Fruit fly (Drosophila melanogaster) whole organism, embryonic: Measurements from ENCODE around the gene DEF8.

ENCODE experiments used
- Abd-B ChIP-seq: fragments of 200-800 bp; sonication (Bioruptor generic); optimal IDR thresholded peaks from 2 replicates; lab custom pipeline; 2018; ENCODE audit warnings: missing biosample characterization, mild to moderate bottlenecking, missing genetic modification characterization, moderate library complexity
- Adf1 ChIP-seq: fragments of 200-800 bp; sonication (Bioruptor generic); IDR thresholded peaks from 2 replicates; pipeline ENCODE4 v1.3.6; 2022; ENCODE audit warnings: missing biosample characterization, missing genetic modification characterization
- CG11504 ChIP-seq: fragments of 200-800 bp; sonication (Bioruptor generic); optimal IDR thresholded peaks from 3 replicates; lab custom pipeline; 2019; ENCODE audit warnings: missing biosample characterization, mild to moderate bottlenecking, missing genetic modification characterization, moderate library complexity
- CG11696 ChIP-seq: fragments of 200-800 bp; sonication (Bioruptor generic); IDR thresholded peaks from 2 replicates; pipeline ENCODE4 v1.3.6; 2022; ENCODE audit warnings: missing biosample characterization, missing genetic modification characterization
- CG14050 ChIP-seq: fragments of 200-800 bp; sonication (Bioruptor generic); IDR thresholded peaks from 3 replicates; pipeline ENCODE4 v1.3.6; 2022; ENCODE audit warnings: missing biosample characterization, missing genetic modification characterization
- CG16815 ChIP-seq: fragments of 200-800 bp; sonication (Bioruptor generic); optimal IDR thresholded peaks from 3 replicates; lab custom pipeline; 2017; ENCODE audit warnings: missing biosample characterization, mild to moderate bottlenecking, missing genetic modification characterization
- CG1792 ChIP-seq: fragments of 200-800 bp; sonication (Bioruptor generic); optimal IDR thresholded peaks from 2 replicates; lab custom pipeline; 2016; ENCODE audit warnings: missing biosample characterization, missing genetic modification characterization
- CG18619 ChIP-seq: fragments of 200-800 bp; sonication (Bioruptor generic); optimal IDR thresholded peaks from 3 replicates; lab custom pipeline; 2017; ENCODE audit warnings: missing biosample characterization, mild to moderate bottlenecking, missing genetic modification characterization
- CG2889 ChIP-seq: fragments of 200-800 bp; sonication (Bioruptor generic); IDR thresholded peaks from 3 replicates; pipeline ENCODE4 v1.3.6; 2022; ENCODE audit warnings: missing biosample characterization, missing genetic modification characterization
- CG30020 ChIP-seq: fragments of 200-800 bp; optimal IDR thresholded peaks from 2 replicates; lab custom pipeline; 2019; ENCODE audit warnings: missing biosample characterization, mild to moderate bottlenecking, missing genetic modification characterization, moderate library complexity
- CG3838 ChIP-seq: fragments of 200-800 bp; sonication (Bioruptor generic); optimal IDR thresholded peaks from 3 replicates; lab custom pipeline; 2016; ENCODE audit warnings: missing biosample characterization, missing genetic modification characterization
- CG3995 ChIP-seq: fragments of 200-800 bp; sonication (Bioruptor generic); optimal IDR thresholded peaks from 3 replicates; lab custom pipeline; 2016; ENCODE audit warnings: missing biosample characterization, missing genetic modification characterization
- CG4424 ChIP-seq: fragments of 200-800 bp; sonication (Bioruptor generic); optimal IDR thresholded peaks from 3 replicates; lab custom pipeline; 2016; ENCODE audit warnings: missing biosample characterization, missing genetic modification characterization
- CG5180 ChIP-seq: fragments of 200-800 bp; sonication (Bioruptor generic); optimal IDR thresholded peaks from 3 replicates; lab custom pipeline; 2017; ENCODE audit warnings: missing biosample characterization, missing genetic modification characterization, mild to moderate bottlenecking, moderate library complexity, missing genetic modification reagents
- CG6254 ChIP-seq: fragments of 200-800 bp; sonication (Bioruptor generic); optimal IDR thresholded peaks from 3 replicates; lab custom pipeline; 2017; ENCODE audit warnings: mild to moderate bottlenecking, missing biosample characterization, missing genetic modification reagents, missing genetic modification characterization
- CG6654 ChIP-seq: fragments of 200-800 bp; sonication (Bioruptor generic); optimal IDR thresholded peaks from 2 replicates; lab custom pipeline; 2017; ENCODE audit warnings: missing biosample characterization, mild to moderate bottlenecking, missing genetic modification characterization
- CG7357 ChIP-seq: fragments of 200-800 bp; sonication (Bioruptor generic); IDR thresholded peaks from 3 replicates; pipeline ENCODE4 v1.3.6; 2022; ENCODE audit warnings: missing biosample characterization, missing genetic modification characterization
- CG7556 ChIP-seq: fragments of 200-800 bp; sonication (Bioruptor generic); optimal IDR thresholded peaks from 2 replicates; lab custom pipeline; 2017; ENCODE audit warnings: missing biosample characterization, mild to moderate bottlenecking, missing genetic modification characterization
- CG7963 ChIP-seq: fragments of 200-800 bp; sonication (Bioruptor generic); IDR thresholded peaks from 3 replicates; pipeline ENCODE4 v1.3.6; 2022; ENCODE audit warnings: missing biosample characterization, missing genetic modification characterization; ENCODE audit not compliant: partially characterized antibody
- CG8478 ChIP-seq: fragments of >200 bp; optimal IDR thresholded peaks from 2 replicates; lab custom pipeline; 2018
- Dll ChIP-seq: fragments of 200-800 bp; sonication (Bioruptor generic); IDR thresholded peaks from 4 replicates; pipeline ENCODE4 v1.3.6; 2022; ENCODE audit warnings: missing biosample characterization, missing genetic modification characterization; ENCODE audit not compliant: partially characterized antibody
- Gug ChIP-seq: fragments of 200-800 bp; sonication (Bioruptor generic); IDR thresholded peaks from 4 replicates; pipeline ENCODE4 v1.3.6; 2022; ENCODE audit warnings: missing biosample characterization, missing genetic modification characterization
- HHEX ChIP-seq: fragments of 200-800 bp; sonication (Bioruptor generic); optimal IDR thresholded peaks from 3 replicates; lab custom pipeline; 2017; ENCODE audit warnings: missing biosample characterization, mild to moderate bottlenecking, missing genetic modification characterization, missing genetic modification reagents
- HLH4C ChIP-seq: fragments of 200-800 bp; sonication (Bioruptor generic); IDR thresholded peaks from 3 replicates; pipeline ENCODE4 v1.3.6; 2022; ENCODE audit warnings: missing biosample characterization, missing genetic modification characterization; ENCODE audit not compliant: partially characterized antibody
- Hr51 ChIP-seq, 2 experiments: fragments of 200-800 bp; sonication (Bioruptor generic); optimal IDR thresholded peaks; 2 replicates in 1 of 2; 3 replicates in 1 of 2; lab custom pipeline; 2016 to 2018; ENCODE audit warnings: missing biosample characterization in 2 of 2, missing genetic modification characterization in 2 of 2, mild to moderate bottlenecking in 1 of 2, moderate library complexity in 1 of 2
- Neu2 ChIP-seq: fragments of 200-800 bp; sonication (Bioruptor generic); optimal IDR thresholded peaks from 3 replicates; lab custom pipeline; 2016; ENCODE audit warnings: missing biosample characterization, missing genetic modification characterization, borderline replicate concordance
- Ravus ChIP-seq: fragments of 200-800 bp; sonication (Bioruptor generic); IDR thresholded peaks from 2 replicates; pipeline ENCODE4 v1.3.6; 2022; ENCODE audit warnings: missing biosample characterization, missing genetic modification characterization
- Sox102F ChIP-seq: fragments of 200-800 bp; sonication (Bioruptor generic); optimal IDR thresholded peaks from 2 replicates; lab custom pipeline; 2018; ENCODE audit warnings: missing biosample characterization, mild to moderate bottlenecking, missing genetic modification characterization, moderate library complexity
- Xrp1 ChIP-seq: fragments of 200-800 bp; sonication (Bioruptor generic); IDR thresholded peaks from 2 replicates; pipeline ENCODE4 v1.3.6; 2022; ENCODE audit warnings: missing biosample characterization, missing genetic modification characterization
- ac ChIP-seq: fragments of 200-800 bp; sonication (Bioruptor generic); optimal IDR thresholded peaks from 3 replicates; lab custom pipeline; 2017; ENCODE audit warnings: missing biosample characterization, mild to moderate bottlenecking, missing genetic modification characterization
- bsh ChIP-seq, 2 experiments: fragments of 200-800 bp; sonication (Bioruptor generic); optimal IDR thresholded peaks; 2 replicates each; lab custom pipeline; 2017 to 2018; ENCODE audit warnings: mild to moderate bottlenecking in 2 of 2, missing biosample characterization in 2 of 2, missing genetic modification characterization in 2 of 2, moderate library complexity in 1 of 2
- dati ChIP-seq: fragments of 200-800 bp; sonication (Bioruptor generic); IDR thresholded peaks from 2 replicates; pipeline ENCODE4 v1.3.6; 2022; ENCODE audit warnings: missing biosample characterization, missing genetic modification characterization
- exex ChIP-seq: fragments of 200-800 bp; sonication (Bioruptor generic); optimal IDR thresholded peaks from 4 replicates; lab custom pipeline; 2018; ENCODE audit warnings: missing biosample characterization, mild to moderate bottlenecking, missing genetic modification characterization, moderate library complexity
- gcm ChIP-seq: fragments of 200-800 bp; sonication (Bioruptor generic); optimal IDR thresholded peaks from 2 replicates; lab custom pipeline; 2019; ENCODE audit warnings: missing biosample characterization, mild to moderate bottlenecking, missing genetic modification characterization, moderate library complexity
- grn ChIP-seq: fragments of 200-800 bp; sonication (Bioruptor generic); optimal IDR thresholded peaks from 3 replicates; lab custom pipeline; 2017; ENCODE audit warnings: missing biosample characterization, missing genetic modification characterization
- gsb ChIP-seq: fragments of 200-800 bp; sonication (Bioruptor generic); IDR thresholded peaks from 2 replicates; pipeline ENCODE4 v1.3.6; 2022; ENCODE audit warnings: missing biosample characterization, missing genetic modification characterization
- kni ChIP-seq: fragments of 200-800 bp; sonication (Bioruptor generic); optimal IDR thresholded peaks from 3 replicates; lab custom pipeline; 2017; ENCODE audit warnings: mild to moderate bottlenecking, missing biosample characterization, missing genetic modification reagents, missing genetic modification characterization
- lilli ChIP-seq: fragments of 200-800 bp; sonication (Bioruptor generic); optimal IDR thresholded peaks from 3 replicates; lab custom pipeline; 2016; ENCODE audit warnings: missing biosample characterization, missing genetic modification characterization
- mirr ChIP-seq: fragments of 200-800 bp; sonication (Bioruptor generic); optimal IDR thresholded peaks from 3 replicates; lab custom pipeline; 2018; ENCODE audit warnings: missing biosample characterization, mild to moderate bottlenecking, missing genetic modification characterization
- nmo ChIP-seq: fragments of 200-800 bp; sonication (Bioruptor generic); optimal IDR thresholded peaks from 2 replicates; lab custom pipeline; 2018; ENCODE audit warnings: missing biosample characterization, mild to moderate bottlenecking, missing genetic modification characterization, moderate library complexity
- pb ChIP-seq: fragments of 200-800 bp; sonication (Bioruptor generic); optimal IDR thresholded peaks from 3 replicates; lab custom pipeline; 2016; ENCODE audit warnings: missing biosample characterization, missing genetic modification characterization
- rib ChIP-seq: fragments of 200-800 bp; sonication (Bioruptor generic); IDR thresholded peaks from 2 replicates; pipeline ENCODE4 v1.3.6; 2022; ENCODE audit warnings: missing biosample characterization, missing genetic modification characterization
- sc ChIP-seq, 3 experiments: fragments of >200 bp in 2 of 3; fragments of 200-800 bp in 1 of 3; sonication (Bioruptor generic) in 1 of 3; optimal IDR thresholded peaks; 2 replicates in 2 of 3; 3 replicates in 1 of 3; lab custom pipeline; 2017; ENCODE audit warnings: mild to moderate bottlenecking in 1 of 3, missing biosample characterization in 1 of 3, missing genetic modification characterization in 1 of 3, missing genetic modification reagents in 1 of 3
- tup ChIP-seq: fragments of 200-800 bp; sonication (Bioruptor generic); optimal IDR thresholded peaks from 2 replicates; lab custom pipeline; 2016; ENCODE audit warnings: missing biosample characterization, mild to moderate bottlenecking, missing genetic modification characterization, moderate library complexity
- tx ChIP-seq: fragments of 200-800 bp; sonication (Bioruptor generic); optimal IDR thresholded peaks from 2 replicates; lab custom pipeline; 2016; ENCODE audit warnings: missing biosample characterization, missing genetic modification characterization
- unpg ChIP-seq: fragments of 200-800 bp; sonication (Bioruptor generic); optimal IDR thresholded peaks from 3 replicates; lab custom pipeline; 2018; ENCODE audit warnings: missing biosample characterization, mild to moderate bottlenecking, missing genetic modification characterization, moderate library complexity
- vvl ChIP-seq: fragments of 200-800 bp; sonication (Bioruptor generic); IDR thresholded peaks from 2 replicates; pipeline ENCODE4 v1.3.6; 2022; ENCODE audit warnings: missing biosample characterization, missing genetic modification characterization

DEF8 gene

DNA sequence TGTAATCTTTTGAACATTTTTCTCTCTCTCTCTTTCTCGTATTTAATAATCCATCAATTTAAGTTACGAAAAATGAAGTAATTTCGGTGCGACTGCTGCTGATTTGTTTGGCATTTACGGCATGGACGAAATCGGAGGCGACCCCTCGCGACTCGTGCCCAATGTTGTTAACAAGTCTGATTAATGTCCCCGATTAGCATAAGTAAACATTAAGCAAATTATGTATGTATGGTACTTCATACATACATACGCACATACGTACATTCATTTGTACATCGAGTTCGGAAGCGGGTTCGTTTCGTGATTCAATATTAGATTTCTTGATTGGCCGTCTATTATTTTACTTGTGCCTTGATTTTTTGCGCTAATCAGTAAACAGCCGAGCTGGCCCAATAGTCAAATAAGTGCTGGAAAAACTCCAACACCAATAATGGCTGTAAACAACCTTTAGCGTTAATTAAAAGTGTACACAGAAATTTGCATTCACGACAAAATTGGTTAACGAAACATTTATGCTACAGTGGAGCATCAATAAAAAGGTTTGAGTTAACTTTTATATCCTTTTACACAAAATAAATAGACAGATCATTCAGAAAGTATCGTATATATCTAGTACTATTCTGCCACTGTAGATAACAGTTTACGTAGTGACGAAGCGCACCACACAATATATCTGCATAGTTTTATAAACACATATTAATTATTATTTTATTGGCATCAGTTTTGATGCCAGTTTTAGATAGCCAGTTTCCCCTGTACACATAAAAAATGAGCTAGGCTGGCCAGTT is 40.9 kb upstream of the DEF8 start (continued):
- TF ChIP-seq Hr51 (GFP tag; optimal IDR thresholded peaks at IDR 0.05; lab: Kevin White, UChicago) (peak in 1 of 2 experiments; percentile 83), Gug (GFP tag; lab: Robert Waterston, UW) (peak; percentile 30; the same call in 1 of the 4 replicates), CG11696 (GFP tag; lab: Robert Waterston, UW) (no peak), vvl (GFP tag; lab: Robert Waterston, UW) (peak; percentile 56; the same call in 1 of the 2 replicates), Adf1 (GFP tag; lab: Robert Waterston, UW) (peak; percentile 47), Sox102F (GFP tag; lab: Kevin White, UChicago) (peak; percentile 68), Dll (GFP tag; lab: Robert Waterston, UW) (no peak), Neu2 (GFP tag; lab: Kevin White, UChicago) (no peak), sc (optimal IDR thresholded peaks at IDR 0.05; lab: Kevin White, UChicago) (no peak), sc (GFP tag; optimal IDR thresholded peaks at IDR 0.05; lab: Kevin White, UChicago) (no peak), CG7963 (no peak), grn (GFP tag; lab: Kevin White, UChicago) (no peak), CG18619 (GFP tag; lab: Kevin White, UChicago) (peak; percentile 63), rib (GFP tag; lab: Robert Waterston, UW) (0 out of 2 replicates have a peak, but pooled peaks have one; percentile 69), dati (GFP tag; lab: Robert Waterston, UW) (no peak), CG6654 (GFP tag; lab: Kevin White, UChicago) (no peak), HLH4C (GFP tag; lab: Robert Waterston, UW) (no peak), nmo (GFP tag; lab: Kevin White, UChicago) (peak; percentile 59), gsb (GFP tag; lab: Robert Waterston, UW) (peak; percentile 15; the same call in 1 of the 2 replicates), tx (no peak), lilli (GFP tag; lab: Kevin White, UChicago) (peak; percentile 69), CG14050 (GFP tag; lab: Robert Waterston, UW) (peak; percentile 57; the same call in 2 of the 3 replicates), Abd-B (peak; percentile 62), kni (no peak), Xrp1 (GFP tag; lab: Robert Waterston, UW) (no peak; the same call in 1 of the 2 replicates), pb (GFP tag; lab: Kevin White, UChicago) (no peak), CG5180 (GFP tag; lab: Kevin White, UChicago) (peak; percentile 59), CG30020 (tag; lab: Kevin White, UChicago) (no peak), Ravus (GFP tag; lab: Robert Waterston, UW) (peak; percentile 38), CG11504 (tag; lab: Kevin White, UChicago) (peak; percentile 79), tup (peak; percentile 28), HHEX (GFP tag; lab: Kevin White, UChicago) (peak; percentile 65), ac (GFP tag; lab: Kevin White, UChicago) (no peak), mirr (GFP tag; lab: Kevin White, UChicago) (peak; percentile 74), CG4424 (GFP tag; lab: Kevin White, UChicago) (peak; percentile 58), gcm (GFP tag; lab: Kevin White, UChicago) (no peak), CG7357 (GFP tag; lab: Robert Waterston, UW) (no peak; the same call in 2 of the 3 replicates), CG3995 (GFP tag; lab: Kevin White, UChicago) (no peak), CG2889 (GFP tag; lab: Robert Waterston, UW) (0 out of 3 replicates have a peak, but pooled peaks have one; percentile 48), bsh (GFP tag; optimal IDR thresholded peaks at IDR 0.05; lab: Kevin White, UChicago) (no peak), CG1792 (GFP tag; lab: Kevin White, UChicago) (peak; percentile 59), exex (tag; lab: Kevin White, UChicago) (peak; percentile 46), unpg (peak; percentile 56), CG8478 (lab: Kevin White, UChicago) (no peak), CG3838 (GFP tag; lab: Kevin White, UChicago) (peak; percentile 16), CG7556 (GFP tag; lab: Kevin White, UChicago) (peak; percentile 60), CG16815 (GFP tag; lab: Kevin White, UChicago) (peak; percentile 7), CG6254 (no peak)
